Worm (Caenorhabditis elegans) whole organism, L4 larva: ENCODE results near the gene gem-1.

ENCODE experiments used
- F10B5.3 ChIP-seq: sonication (generic microtip); optimal IDR thresholded peaks from 2 replicates; lab custom pipeline; 2016; ENCODE audit warnings: mild to moderate bottlenecking, missing genetic modification characterization, missing compliant biosample characterization
- F37D6.2 ChIP-seq: sonication (generic microtip); optimal IDR thresholded peaks from 2 replicates; lab custom pipeline; 2016; ENCODE audit warnings: mild to moderate bottlenecking, missing genetic modification characterization, missing compliant biosample characterization
- F49E8.2 ChIP-seq: sonication (generic microtip); optimal IDR thresholded peaks from 2 replicates; lab custom pipeline; 2016; ENCODE audit warnings: missing compliant biosample characterization, mild to moderate bottlenecking, missing genetic modification characterization, borderline replicate concordance
- T26A8.4 ChIP-seq: fragments of 200-800 bp; sonication (Bioruptor generic); IDR thresholded peaks from 2 replicates; pipeline ENCODE4 v1.3.6; 2022; ENCODE audit warnings: missing genetic modification characterization, missing compliant biosample characterization
- Y48G9A.11 ChIP-seq: fragments of 200-800 bp; sonication (Bioruptor generic); IDR thresholded peaks from 2 replicates; pipeline ENCODE4 v1.3.6; 2022; ENCODE audit warnings: missing genetic modification reagents, missing genetic modification characterization, missing compliant biosample characterization
- Y75B8A.6 ChIP-seq: fragments of 200-800 bp; sonication (Bioruptor generic); IDR thresholded peaks from 2 replicates; pipeline ENCODE4 v1.3.6; 2022; ENCODE audit warnings: missing genetic modification reagents, missing genetic modification characterization, missing compliant biosample characterization
- aha-1 ChIP-seq: fragments of 150-350 bp; peaks from one replicate; lab custom pipeline; 2014; ENCODE audit warnings: missing biosample characterization, missing genetic modification characterization
- aly-2 ChIP-seq: sonication (generic microtip); optimal IDR thresholded peaks from 2 replicates; lab custom pipeline; 2018; ENCODE audit warnings: missing biosample characterization, missing genetic modification characterization
- ceh-20 ChIP-seq: fragments of 200-800 bp; sonication (Bioruptor generic); IDR thresholded peaks from 2 replicates; pipeline ENCODE4 v1.3.6; 2022; ENCODE audit warnings: missing genetic modification reagents, missing genetic modification characterization, missing compliant biosample characterization
- ces-1 ChIP-seq: fragments of 150-350 bp; sonication (generic microtip); optimal IDR thresholded peaks from 4 replicates; lab custom pipeline; 2014; ENCODE audit warnings: missing biosample characterization, missing genetic modification reagents, missing genetic modification characterization
- ctbp-1 ChIP-seq: fragments of 200-800 bp; sonication (Bioruptor generic); IDR thresholded peaks from 2 replicates; pipeline ENCODE4 v1.3.6; 2022; ENCODE audit warnings: missing genetic modification reagents, missing genetic modification characterization, missing compliant biosample characterization
- daf-12 ChIP-seq: fragments of 150-350 bp; optimal IDR thresholded peaks from 2 replicates; lab custom pipeline; 2014; ENCODE audit warnings: missing biosample characterization, missing genetic modification reagents, missing genetic modification characterization
- daf-16 ChIP-seq, 3 experiments: sonication (generic microtip); optimal IDR thresholded peaks; 2 replicates each; lab custom pipeline; 2016 to 2017; ENCODE audit warnings: missing genetic modification characterization in 3 of 3, missing genetic modification reagents in 3 of 3, mild to moderate bottlenecking in 2 of 3, missing compliant biosample characterization in 2 of 3, missing biosample characterization in 1 of 3, moderate library complexity in 1 of 3
- daf-19 ChIP-seq: fragments of 200-800 bp; sonication (Bioruptor generic); conservative IDR thresholded peaks from 2 replicates; pipeline ENCODE4 v1.3.6; 2022; ENCODE audit warnings: missing genetic modification characterization, missing compliant biosample characterization
- dmd-6 ChIP-seq: fragments of 200-800 bp; sonication (Bioruptor generic); IDR thresholded peaks from 2 replicates; pipeline ENCODE4 v1.3.6; 2022; ENCODE audit warnings: missing genetic modification reagents, missing genetic modification characterization, missing compliant biosample characterization
- dmd-8 ChIP-seq: fragments of 200-800 bp; sonication (Bioruptor generic); IDR thresholded peaks from 2 replicates; pipeline ENCODE4 v1.3.6; 2022; ENCODE audit warnings: missing genetic modification characterization, missing compliant biosample characterization
- dve-1 ChIP-seq: sonication (generic microtip); optimal IDR thresholded peaks from 2 replicates; lab custom pipeline; 2017; ENCODE audit warnings: antibody characterized with exemption, mild to moderate bottlenecking, missing genetic modification characterization, missing compliant biosample characterization; ENCODE audit not compliant: insufficient read depth
- fkh-10 ChIP-seq: fragments of 150-350 bp; optimal IDR thresholded peaks from 2 replicates; lab custom pipeline; 2014; ENCODE audit warnings: missing biosample characterization, missing genetic modification reagents, missing genetic modification characterization
- fos-1 ChIP-seq: fragments of 150-350 bp; optimal IDR thresholded peaks from 2 replicates; lab custom pipeline; 2014; ENCODE audit warnings: missing biosample characterization, missing genetic modification characterization
- gei-8 ChIP-seq: fragments of 200-800 bp; sonication (Bioruptor generic); optimal IDR thresholded peaks from 2 replicates; lab custom pipeline; 2018; ENCODE audit warnings: mild to moderate bottlenecking, missing genetic modification characterization, missing compliant biosample characterization
- hlh-11 ChIP-seq: fragments of 200-800 bp; sonication (Bioruptor generic); optimal IDR thresholded peaks from 2 replicates; lab custom pipeline; 2018; ENCODE audit warnings: mild to moderate bottlenecking, missing genetic modification characterization, missing compliant biosample characterization
- hlh-30 ChIP-seq: sonication (generic microtip); optimal IDR thresholded peaks from 2 replicates; lab custom pipeline; 2017; ENCODE audit warnings: antibody characterized with exemption, mild to moderate bottlenecking, missing genetic modification characterization, missing compliant biosample characterization; ENCODE audit not compliant: insufficient read depth
- lim-7 ChIP-seq: fragments of 200-800 bp; sonication (Bioruptor generic); IDR thresholded peaks from 2 replicates; pipeline ENCODE4 v1.3.6; 2022; ENCODE audit warnings: missing genetic modification characterization, missing compliant biosample characterization
- lin-13 ChIP-seq: fragments of 150-350 bp; optimal IDR thresholded peaks from 2 replicates; lab custom pipeline; 2014; ENCODE audit warnings: missing biosample characterization, missing genetic modification reagents, missing genetic modification characterization
- lin-15B ChIP-seq: fragments of 150-350 bp; sonication (generic microtip); optimal IDR thresholded peaks from 3 replicates; lab custom pipeline; 2014; ENCODE audit warnings: missing biosample characterization, missing genetic modification characterization
- lin-29 ChIP-seq: fragments of 200-800 bp; sonication (Bioruptor generic); IDR thresholded peaks from 2 replicates; pipeline ENCODE4 v1.3.6; 2022; ENCODE audit warnings: missing genetic modification reagents, missing genetic modification characterization, missing compliant biosample characterization
- lir-3 ChIP-seq: sonication (generic microtip); optimal IDR thresholded peaks from 2 replicates; lab custom pipeline; 2016; ENCODE audit warnings: mild to moderate bottlenecking, missing genetic modification characterization, missing compliant biosample characterization
- madf-5 ChIP-seq, 2 experiments: fragments of 200-800 bp; sonication (Bioruptor generic); IDR thresholded peaks; 2 replicates each; pipeline ENCODE4 v1.3.6; 2022; ENCODE audit warnings: missing compliant biosample characterization in 2 of 2, missing genetic modification characterization in 2 of 2
- mdl-1 ChIP-seq, 2 experiments: fragments of 150-350 bp in 1 of 2; sonication (generic microtip) in 1 of 2; optimal IDR thresholded peaks; 2 replicates each; lab custom pipeline; 2014 to 2017; ENCODE audit warnings: missing biosample characterization in 2 of 2, missing genetic modification characterization in 2 of 2
- mdt-29 ChIP-seq: fragments of 200-800 bp; sonication (Bioruptor generic); IDR thresholded peaks from 2 replicates; pipeline ENCODE4 v1.3.6; 2022; ENCODE audit warnings: missing genetic modification reagents, missing genetic modification characterization, missing compliant biosample characterization
- nhr-10 ChIP-seq: fragments of 150-350 bp; optimal IDR thresholded peaks from 2 replicates; lab custom pipeline; 2014; ENCODE audit warnings: missing biosample characterization, missing genetic modification characterization
- nhr-102 ChIP-seq: sonication (generic microtip); optimal IDR thresholded peaks from 2 replicates; lab custom pipeline; 2016; ENCODE audit warnings: mild to moderate bottlenecking, missing genetic modification characterization, moderate library complexity, missing compliant biosample characterization
- nhr-237 ChIP-seq: sonication (generic microtip); optimal IDR thresholded peaks from 2 replicates; lab custom pipeline; 2017; ENCODE audit warnings: missing biosample characterization, missing genetic modification characterization
- nhr-25 ChIP-seq: sonication (generic microtip); optimal IDR thresholded peaks from 2 replicates; lab custom pipeline; 2017; ENCODE audit warnings: missing genetic modification characterization, mild to moderate bottlenecking, missing compliant biosample characterization, antibody characterized with exemption, moderate library complexity, borderline replicate concordance; ENCODE audit not compliant: insufficient read depth
- nhr-42 ChIP-seq: fragments of 200-800 bp; sonication (Bioruptor generic); IDR thresholded peaks from 2 replicates; pipeline ENCODE4 v1.3.6; 2022; ENCODE audit warnings: missing genetic modification characterization, missing compliant biosample characterization
- pha-4 ChIP-seq, 2 experiments: fragments of 150-350 bp in 1 of 2; fragments of 200-800 bp in 1 of 2; sonication (Bioruptor generic) in 1 of 2; IDR thresholded peaks in 1 of 2; optimal IDR thresholded peaks in 1 of 2; 2 replicates each; pipeline versions ENCODE4 v1.3.6 to Lab custom; 2014 to 2022; ENCODE audit warnings: missing genetic modification characterization in 2 of 2, missing genetic modification reagents in 2 of 2, missing biosample characterization in 1 of 2, missing compliant biosample characterization in 1 of 2
- php-3 ChIP-seq: fragments of 200-800 bp; sonication (Bioruptor generic); IDR thresholded peaks from 2 replicates; pipeline ENCODE4 v1.3.6; 2022; ENCODE audit warnings: missing genetic modification reagents, missing genetic modification characterization, missing compliant biosample characterization
- pqm-1 ChIP-seq: sonication (generic microtip); optimal IDR thresholded peaks from 2 replicates; lab custom pipeline; 2017; ENCODE audit warnings: missing biosample characterization, missing genetic modification characterization
- set-16 ChIP-seq: fragments of 200-800 bp; sonication (Bioruptor generic); IDR thresholded peaks from 2 replicates; pipeline ENCODE4 v1.3.6; 2022; ENCODE audit warnings: missing genetic modification reagents, missing genetic modification characterization, missing compliant biosample characterization
- snpc-4 ChIP-seq: fragments of 150-350 bp; optimal IDR thresholded peaks from 2 replicates; lab custom pipeline; 2014; ENCODE audit warnings: missing biosample characterization, missing genetic modification characterization
- spr-3 ChIP-seq: fragments of 200-800 bp; sonication (Bioruptor generic); optimal IDR thresholded peaks from 2 replicates; lab custom pipeline; 2018; ENCODE audit warnings: mild to moderate bottlenecking, missing genetic modification characterization, missing compliant biosample characterization
- unc-130 ChIP-seq: sonication (generic microtip); optimal IDR thresholded peaks from 2 replicates; lab custom pipeline; 2016; ENCODE audit warnings: missing genetic modification reagents, missing genetic modification characterization, missing compliant biosample characterization
- vab-7 ChIP-seq: fragments of 200-800 bp; sonication (Bioruptor generic); IDR thresholded peaks from 2 replicates; pipeline ENCODE4 v1.3.6; 2022; ENCODE audit warnings: missing genetic modification reagents, missing genetic modification characterization, missing compliant biosample characterization
- zfp-2 ChIP-seq: sonication (generic microtip); optimal IDR thresholded peaks from 2 replicates; lab custom pipeline; 2016; ENCODE audit warnings: mild to moderate bottlenecking, missing genetic modification characterization, missing compliant biosample characterization
- ztf-11 ChIP-seq: fragments of 150-350 bp; optimal IDR thresholded peaks from 2 replicates; lab custom pipeline; 2014; ENCODE audit warnings: missing biosample characterization, missing genetic modification characterization

Gene gem-1

ce11 chrX:13366955-13367354, 9.8 kb downstream of the gem-1 start:
- TF ChIP-seq spr-3 (GFP tag; lab: Kevin White, UChicago), result no peak
- no peak for TF ChIP-seq pha-4 (GFP tag; IDR thresholded peaks at IDR 0.05; lab: Robert Waterston, UW)
- peak; percentile 23 for TF ChIP-seq pha-4 (tag; optimal IDR thresholded peaks at IDR 0.05; lab: Kevin White, UChicago)
- TF ChIP-seq F10B5.3, result no peak
- TF ChIP-seq Y75B8A.6 (GFP tag; lab: Robert Waterston, UW), result no peak
- TF ChIP-seq unc-130 (GFP tag; lab: Kevin White, UChicago), result no peak
- no peak for TF ChIP-seq lin-29 (GFP tag; lab: Robert Waterston, UW)
- no peak for TF ChIP-seq lir-3 (tag; lab: Kevin White, UChicago)
- no peak for TF ChIP-seq nhr-42 (GFP tag; lab: Robert Waterston, UW)
- no peak for TF ChIP-seq daf-12
- TF ChIP-seq snpc-4, result no peak
- TF ChIP-seq aly-2 (tag; lab: Kevin White, UChicago), result no peak
- no peak for TF ChIP-seq daf-19 (GFP tag; lab: Robert Waterston, UW)
- TF ChIP-seq F37D6.2 (tag; lab: Kevin White, UChicago), result no peak
- TF ChIP-seq aha-1 (tag; lab: Kevin White, UChicago), result no peak
- TF ChIP-seq lin-15B (tag; lab: Kevin White, UChicago), result no peak
- peak; percentile 28 for TF ChIP-seq dve-1 (tag; lab: Kevin White, UChicago)
- TF ChIP-seq lim-7 (GFP tag; lab: Robert Waterston, UW), result no peak
- no peak for TF ChIP-seq php-3 (GFP tag; lab: Robert Waterston, UW)
- no peak for TF ChIP-seq madf-5 (GFP tag; IDR thresholded peaks at IDR 0.05; lab: Robert Waterston, UW)
- no peak for TF ChIP-seq nhr-10 (tag; lab: Kevin White, UChicago)
- no peak for TF ChIP-seq daf-16 (GFP tag; optimal IDR thresholded peaks at IDR 0.05; lab: Kevin White, UChicago)
- peak; percentile 47 for TF ChIP-seq daf-16 (tag; optimal IDR thresholded peaks at IDR 0.05; lab: Kevin White, UChicago)
- TF ChIP-seq mdl-1 (tag; optimal IDR thresholded peaks at IDR 0.05; lab: Kevin White, UChicago), result peak in 1 of 2 experiments; percentile 21
- TF ChIP-seq dmd-6 (GFP tag; lab: Robert Waterston, UW), result 0 out of 2 replicates have a peak, but pooled peaks have one; percentile 13
- peak; percentile 74 for TF ChIP-seq hlh-30
- no peak for TF ChIP-seq ztf-11 (tag; lab: Kevin White, UChicago)
- no peak for TF ChIP-seq T26A8.4 (GFP tag; lab: Robert Waterston, UW)
- TF ChIP-seq set-16, result no peak
- TF ChIP-seq ctbp-1 (GFP tag; lab: Robert Waterston, UW), result no peak
- no peak for TF ChIP-seq mdt-29 (GFP tag; lab: Robert Waterston, UW)
- no peak for TF ChIP-seq vab-7 (GFP tag; lab: Robert Waterston, UW)
- TF ChIP-seq zfp-2 (tag; lab: Kevin White, UChicago), result no peak
- TF ChIP-seq hlh-11 (tag; lab: Kevin White, UChicago), result peak; percentile 11
- TF ChIP-seq ceh-20 (GFP tag; lab: Robert Waterston, UW), result no peak

- TF ChIP-seq fos-1 (tag; lab: Kevin White, UChicago), result no peak
- no peak for TF ChIP-seq lin-13 (GFP tag; lab: Kevin White, UChicago)
- peak; percentile 14 for TF ChIP-seq fkh-10 (GFP tag; lab: Kevin White, UChicago)
Observed at ce11 chrX:13364897-13365296, 11.9 kb downstream of the gem-1 start, which contains the start of gene C49F8.1. TSS of gene C49F8.1 (minus strand) at chrX:13364997.

ce11 chrX:13362486-13362885, 14.3 kb downstream of the gem-1 start, which contains the start of gene C49F8.15:
TSS of gene C49F8.15 (minus strand) at chrX:13362586.
- TF ChIP-seq gei-8 (no peak), pqm-1 (no peak), F49E8.2 (tag; lab: Kevin White, UChicago) (no peak), nhr-102 (tag; lab: Kevin White, UChicago) (no peak), dmd-8 (GFP tag; lab: Robert Waterston, UW) (no peak), snpc-4 (no peak), dve-1 (tag; lab: Kevin White, UChicago) (no peak), Y48G9A.11 (GFP tag; lab: Robert Waterston, UW) (no peak), Y75B8A.6 (GFP tag; lab: Robert Waterston, UW) (no peak), unc-130 (GFP tag; lab: Kevin White, UChicago) (no peak), ces-1 (no peak), nhr-237 (tag; lab: Kevin White, UChicago) (no peak), nhr-25 (tag; lab: Kevin White, UChicago) (no peak)
